Worm (Caenorhabditis elegans) whole organism, L1 larva: ENCODE results near the gene deb-1.
A peak's percentile ranks its signal among the peaks of the same experiment; 100 is the strongest.

ENCODE experiments used
- C04F5.9 ChIP-seq: sonication (generic microtip); optimal IDR thresholded peaks from 2 replicates; lab custom pipeline; 2016; ENCODE audit warnings: missing genetic modification characterization, missing compliant biosample characterization
- C16A3.4 ChIP-seq: fragments of 150-350 bp; optimal IDR thresholded peaks from 2 replicates; lab custom pipeline; 2014; ENCODE audit warnings: missing biosample characterization, missing genetic modification characterization
- aha-1 ChIP-seq: fragments of 150-350 bp; optimal IDR thresholded peaks from 2 replicates; lab custom pipeline; 2014; ENCODE audit warnings: missing biosample characterization, missing genetic modification characterization
- alr-1 ChIP-seq: fragments of 200-800 bp; sonication (Bioruptor generic); optimal IDR thresholded peaks from 2 replicates; lab custom pipeline; 2018; ENCODE audit warnings: borderline replicate concordance, mild to moderate bottlenecking, missing genetic modification characterization, missing compliant biosample characterization
- ama-1 ChIP-seq: fragments of 150-350 bp; optimal IDR thresholded peaks from 2 replicates; lab custom pipeline; 2014
- blmp-1 ChIP-seq: fragments of 150-350 bp; optimal IDR thresholded peaks from 2 replicates; lab custom pipeline; 2014; ENCODE audit warnings: missing biosample characterization, missing genetic modification characterization
- ceh-63 ChIP-seq: fragments of 200-800 bp; sonication (Bioruptor generic); optimal IDR thresholded peaks from 2 replicates; lab custom pipeline; 2018; ENCODE audit warnings: mild to moderate bottlenecking, missing genetic modification characterization, missing compliant biosample characterization
- ceh-8 ChIP-seq: fragments of 200-800 bp; sonication (Bioruptor generic); optimal IDR thresholded peaks from 2 replicates; lab custom pipeline; 2018; ENCODE audit warnings: mild to moderate bottlenecking, missing genetic modification characterization, moderate library complexity, missing compliant biosample characterization
- ces-1 ChIP-seq: fragments of 150-350 bp; optimal IDR thresholded peaks from 2 replicates; lab custom pipeline; 2014; ENCODE audit warnings: missing biosample characterization, missing genetic modification reagents, missing genetic modification characterization
- efl-1 ChIP-seq, 4 experiments: fragments of 150-350 bp; optimal IDR thresholded peaks in 3 of 4; peaks in 1 of 4; 1 replicate in 1 of 4; 2 replicates in 3 of 4; lab custom pipeline; 2014; ENCODE audit warnings: missing biosample characterization in 2 of 4, missing genetic modification characterization in 2 of 4, missing genetic modification reagents in 2 of 4
- efl-3 ChIP-seq: fragments of 200-800 bp; sonication (Bioruptor generic); optimal IDR thresholded peaks from 2 replicates; lab custom pipeline; 2018; ENCODE audit warnings: mild to moderate bottlenecking, missing genetic modification characterization, missing compliant biosample characterization
- egl-13 ChIP-seq: sonication (generic microtip); optimal IDR thresholded peaks from 2 replicates; lab custom pipeline; 2016; ENCODE audit warnings: missing genotype, missing genetic modification reagents, missing genetic modification characterization, missing compliant biosample characterization
- elt-2 ChIP-seq: sonication (generic microtip); optimal IDR thresholded peaks from 2 replicates; lab custom pipeline; 2016; ENCODE audit warnings: missing genetic modification characterization, mild to moderate bottlenecking, inconsistent platforms, missing compliant biosample characterization, missing genetic modification reagents
- elt-3 ChIP-seq, 6 experiments: fragments of 150-350 bp in 1 of 6; sonication (generic microtip); optimal IDR thresholded peaks; 2 replicates each; lab custom pipeline; 2017 to 2018; ENCODE audit warnings: missing biosample characterization in 6 of 6, missing genetic modification characterization in 6 of 6, inconsistent platforms in 1 of 6
- ets-5 ChIP-seq: fragments of 200-800 bp; sonication (Bioruptor generic); IDR thresholded peaks from 2 replicates; pipeline ENCODE4 v1.3.6; 2022; ENCODE audit warnings: missing genetic modification characterization, missing compliant biosample characterization
- fkh-4 ChIP-seq: sonication (generic microtip); optimal IDR thresholded peaks from 2 replicates; lab custom pipeline; 2016; ENCODE audit warnings: missing compliant biosample characterization, missing genetic modification characterization, borderline replicate concordance
- irx-1 ChIP-seq: sonication (generic microtip); optimal IDR thresholded peaks from 2 replicates; lab custom pipeline; 2016; ENCODE audit warnings: missing genetic modification characterization, missing compliant biosample characterization
- lin-14 ChIP-seq: fragments of 200-800 bp; sonication (Bioruptor generic); optimal IDR thresholded peaks from 2 replicates; lab custom pipeline; 2018; ENCODE audit warnings: mild to moderate bottlenecking, missing genetic modification characterization, moderate library complexity, missing compliant biosample characterization
- lin-15B ChIP-seq: fragments of 150-350 bp; sonication (generic microtip); optimal IDR thresholded peaks from 3 replicates; lab custom pipeline; 2014; ENCODE audit warnings: missing biosample characterization, missing genetic modification characterization
- lsy-2 ChIP-seq, 2 experiments: fragments of 150-350 bp; optimal IDR thresholded peaks; 2 replicates each; lab custom pipeline; 2014; ENCODE audit warnings: missing biosample characterization in 2 of 2, missing genetic modification characterization in 2 of 2
- mab-9 ChIP-seq: fragments of 200-800 bp; sonication (Bioruptor generic); IDR thresholded peaks from 2 replicates; pipeline ENCODE4 v1.3.6; 2022; ENCODE audit warnings: missing genetic modification reagents, missing genetic modification characterization, missing compliant biosample characterization
- mdl-1 ChIP-seq, 2 experiments: fragments of 150-350 bp; optimal IDR thresholded peaks; 2 replicates each; lab custom pipeline; 2014 to 2017; ENCODE audit warnings: missing biosample characterization in 2 of 2, missing genetic modification characterization in 2 of 2, inconsistent platforms in 1 of 2
- mef-2 ChIP-seq: fragments of 150-350 bp; optimal IDR thresholded peaks from 2 replicates; lab custom pipeline; 2014; ENCODE audit warnings: missing biosample characterization, missing genetic modification characterization
- mep-1 ChIP-seq: fragments of 150-350 bp; optimal IDR thresholded peaks from 2 replicates; lab custom pipeline; 2014; ENCODE audit warnings: missing biosample characterization, missing genetic modification characterization
- nhr-11 ChIP-seq: fragments of 150-350 bp; optimal IDR thresholded peaks from 2 replicates; lab custom pipeline; 2014; ENCODE audit warnings: missing biosample characterization, missing genetic modification characterization
- nhr-20 ChIP-seq: sonication (generic microtip); optimal IDR thresholded peaks from 2 replicates; lab custom pipeline; 2016; ENCODE audit warnings: mild to moderate bottlenecking, missing genetic modification characterization, missing compliant biosample characterization
- nhr-237 ChIP-seq: fragments of 150-350 bp; optimal IDR thresholded peaks from 2 replicates; lab custom pipeline; 2014; ENCODE audit warnings: missing biosample characterization, missing genetic modification characterization
- nhr-28 ChIP-seq: fragments of 150-350 bp; optimal IDR thresholded peaks from 2 replicates; lab custom pipeline; 2014; ENCODE audit warnings: missing biosample characterization, missing genetic modification characterization
- nhr-47 ChIP-seq: sonication (generic microtip); optimal IDR thresholded peaks from 2 replicates; lab custom pipeline; 2016; ENCODE audit warnings: mild to moderate bottlenecking, missing genetic modification characterization, moderate library complexity, missing compliant biosample characterization
- nhr-71 ChIP-seq: sonication (generic microtip); optimal IDR thresholded peaks from 2 replicates; lab custom pipeline; 2016; ENCODE audit warnings: mild to moderate bottlenecking, missing genetic modification characterization, moderate library complexity, missing compliant biosample characterization
- nhr-76 ChIP-seq: sonication (generic microtip); optimal IDR thresholded peaks from 2 replicates; lab custom pipeline; 2017; ENCODE audit warnings: missing biosample characterization, missing genetic modification characterization
- nhr-77 ChIP-seq: fragments of 150-350 bp; optimal IDR thresholded peaks from 2 replicates; lab custom pipeline; 2014; ENCODE audit warnings: missing biosample characterization, missing genetic modification characterization
- nhr-84 ChIP-seq: sonication (generic microtip); optimal IDR thresholded peaks from 2 replicates; lab custom pipeline; 2017; ENCODE audit warnings: missing biosample characterization, missing genetic modification characterization
- nhr-85 ChIP-seq: sonication (generic microtip); peaks from one replicate; lab custom pipeline; 2016; ENCODE audit warnings: missing genetic modification characterization, inconsistent platforms, missing compliant biosample characterization
- nhr-90 ChIP-seq: sonication (generic microtip); optimal IDR thresholded peaks from 2 replicates; lab custom pipeline; 2016; ENCODE audit warnings: mild to moderate bottlenecking, missing genetic modification characterization, missing compliant biosample characterization; ENCODE audit not compliant: poor library complexity
- pag-3 ChIP-seq: sonication (generic microtip); optimal IDR thresholded peaks from 2 replicates; lab custom pipeline; 2017; ENCODE audit warnings: missing genetic modification characterization, mild to moderate bottlenecking, missing compliant biosample characterization, antibody characterized with exemption, borderline replicate concordance; ENCODE audit not compliant: insufficient read depth
- pax-3 ChIP-seq: fragments of 200-800 bp; sonication (Bioruptor generic); optimal IDR thresholded peaks from 2 replicates; lab custom pipeline; 2018; ENCODE audit warnings: mild to moderate bottlenecking, missing genetic modification characterization, moderate library complexity, missing compliant biosample characterization
- pqm-1 ChIP-seq: sonication (generic microtip); optimal IDR thresholded peaks from 3 replicates; lab custom pipeline; 2017; ENCODE audit warnings: missing biosample characterization, missing genetic modification characterization
- snu-23 ChIP-seq: sonication (generic microtip); optimal IDR thresholded peaks from 2 replicates; lab custom pipeline; 2016; ENCODE audit warnings: missing genetic modification characterization, missing compliant biosample characterization
- sox-4 ChIP-seq: sonication (generic microtip); optimal IDR thresholded peaks from 2 replicates; lab custom pipeline; 2016; ENCODE audit warnings: missing genetic modification characterization, missing compliant biosample characterization
- sptf-1 ChIP-seq: fragments of 150-350 bp; optimal IDR thresholded peaks from 2 replicates; lab custom pipeline; 2014; ENCODE audit warnings: missing biosample characterization, missing genetic modification characterization
- sup-37 ChIP-seq: fragments of 200-800 bp; sonication (Bioruptor generic); optimal IDR thresholded peaks from 2 replicates; lab custom pipeline; 2018; ENCODE audit warnings: mild to moderate bottlenecking, missing genetic modification characterization, missing compliant biosample characterization
- swsn-7 ChIP-seq: sonication (generic microtip); optimal IDR thresholded peaks from 2 replicates; lab custom pipeline; 2016; ENCODE audit warnings: missing genetic modification characterization, missing compliant biosample characterization
- tbx-2 ChIP-seq: sonication (generic microtip); optimal IDR thresholded peaks from 2 replicates; lab custom pipeline; 2016; ENCODE audit warnings: missing genetic modification characterization, missing compliant biosample characterization
- tlp-1 ChIP-seq: fragments of 150-350 bp; optimal IDR thresholded peaks from 2 replicates; lab custom pipeline; 2014; ENCODE audit warnings: missing biosample characterization, missing genetic modification characterization
- unc-130 ChIP-seq: fragments of 150-350 bp; optimal IDR thresholded peaks from 2 replicates; lab custom pipeline; 2017; ENCODE audit warnings: missing biosample characterization, missing genetic modification characterization, inconsistent platforms
- unc-30 ChIP-seq: sonication (generic microtip); optimal IDR thresholded peaks from 2 replicates; lab custom pipeline; 2017; ENCODE audit warnings: missing biosample characterization, missing genetic modification characterization
- unc-62 ChIP-seq: fragments of 150-350 bp; optimal IDR thresholded peaks from 2 replicates; lab custom pipeline; 2014; ENCODE audit warnings: missing biosample characterization, missing genetic modification reagents, missing genetic modification characterization
- unc-86 ChIP-seq: sonication (generic microtip); optimal IDR thresholded peaks from 2 replicates; lab custom pipeline; 2016; ENCODE audit warnings: missing genetic modification characterization, missing compliant biosample characterization
- xbp-1 ChIP-seq: sonication (generic microtip); optimal IDR thresholded peaks from 2 replicates; lab custom pipeline; 2016; ENCODE audit warnings: missing genetic modification characterization, missing compliant biosample characterization
- zip-4 ChIP-seq: fragments of 200-800 bp; sonication (Bioruptor generic); optimal IDR thresholded peaks from 2 replicates; lab custom pipeline; 2018; ENCODE audit warnings: mild to moderate bottlenecking, missing genetic modification characterization, moderate library complexity, missing compliant biosample characterization
- ztf-11 ChIP-seq, 2 experiments: sonication (generic microtip); optimal IDR thresholded peaks; 2 replicates each; lab custom pipeline; 2016 to 2017; ENCODE audit warnings: missing genetic modification characterization in 2 of 2, missing biosample characterization in 1 of 2, missing compliant biosample characterization in 1 of 2
- ztf-4 ChIP-seq: fragments of 150-350 bp; optimal IDR thresholded peaks from 2 replicates; lab custom pipeline; 2014; ENCODE audit warnings: missing biosample characterization, missing genetic modification characterization

The deb-1 gene

DNA sequence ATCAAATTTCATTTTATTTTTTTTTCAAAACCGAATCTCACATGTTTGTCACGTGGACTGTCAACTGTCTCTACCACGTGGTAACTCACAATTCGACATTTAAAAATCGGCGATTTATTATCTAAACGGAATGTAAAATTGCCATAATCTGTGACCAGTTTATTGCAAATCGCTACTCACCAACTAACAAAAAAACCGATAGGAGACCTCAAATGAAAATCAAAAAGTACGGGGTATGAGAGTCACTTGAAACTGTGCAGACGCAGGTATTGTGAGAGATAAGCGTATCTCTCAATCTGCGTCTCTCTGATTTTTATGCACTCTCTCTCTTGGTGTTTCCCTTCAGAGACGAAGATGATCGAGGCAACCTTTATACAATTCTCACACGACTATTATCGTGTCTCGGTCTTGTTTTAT lies 46.3 kb downstream of the deb-1 start (continued):
- TF ChIP-seq lin-15B (no peak), tbx-2 (tag; lab: Kevin White, UChicago) (peak; percentile 70), pax-3 (tag; lab: Kevin White, UChicago) (no peak), nhr-76 (tag; lab: Kevin White, UChicago) (no peak), fkh-4 (tag; lab: Kevin White, UChicago) (no peak), ztf-11 (tag; optimal IDR thresholded peaks at IDR 0.05; lab: Kevin White, UChicago) (no peak), mab-9 (GFP tag; lab: Robert Waterston, UW) (no peak), nhr-47 (tag; lab: Kevin White, UChicago) (peak; percentile 70), nhr-71 (tag; lab: Kevin White, UChicago) (peak; percentile 91), elt-2 (tag; lab: Kevin White, UChicago) (peak; percentile 93), pqm-1 (tag; lab: Kevin White, UChicago) (no peak), sptf-1 (no peak), tlp-1 (tag; lab: Kevin White, UChicago) (no peak), unc-30 (no peak), efl-3 (GFP tag; lab: Kevin White, UChicago) (no peak), ceh-63 (GFP tag; lab: Kevin White, UChicago) (no peak), nhr-28 (no peak), zip-4 (peak; percentile 0), blmp-1 (peak; percentile 79), mef-2 (peak; percentile 16), ama-1 (lab: Kevin White, UChicago) (peak; percentile 69), C16A3.4 (peak; percentile 44), unc-62 (no peak), C04F5.9 (tag; lab: Kevin White, UChicago) (peak; percentile 21), sox-4 (no peak), ets-5 (no peak), nhr-90 (tag; lab: Kevin White, UChicago) (peak; percentile 83), alr-1 (tag; lab: Kevin White, UChicago) (no peak), nhr-11 (tag; lab: Kevin White, UChicago) (no peak), nhr-85 (tag; lab: Kevin White, UChicago) (peak; percentile 98), mdl-1 (tag; optimal IDR thresholded peaks at IDR 0.05; lab: Kevin White, UChicago) (peak in 1 of 2 experiments; percentile 86), irx-1 (tag; lab: Kevin White, UChicago) (peak; percentile 67), nhr-84 (no peak), elt-3 (tag; optimal IDR thresholded peaks at IDR 0.05; lab: Kevin White, UChicago) (peak in 3 of 6 experiments; percentile 81 to 91 (median 91)), unc-130 (no peak), xbp-1 (tag; lab: Kevin White, UChicago) (peak; percentile 49), lin-14 (GFP tag; lab: Kevin White, UChicago) (peak; percentile 88), sup-37 (peak; percentile 27), nhr-20 (peak; percentile 89), pag-3 (tag; lab: Kevin White, UChicago) (no peak), nhr-237 (no peak), efl-1 (optimal IDR thresholded peaks at IDR 0.05; lab: Kevin White, UChicago) (peak; percentile 27 to 56), efl-1 (GFP tag; optimal IDR thresholded peaks at IDR 0.05 in 1 of 2; lab: Kevin White, UChicago) (peak; percentile 22 to 91), egl-13 (tag; lab: Kevin White, UChicago) (no peak), nhr-77 (tag; lab: Kevin White, UChicago) (peak; percentile 43), lsy-2 (tag; optimal IDR thresholded peaks at IDR 0.05; lab: Kevin White, UChicago) (peak; percentile 66 to 67), ces-1 (GFP tag; lab: Kevin White, UChicago) (no peak), aha-1 (tag; lab: Kevin White, UChicago) (no peak), mep-1 (tag; lab: Kevin White, UChicago) (peak; percentile 65), swsn-7 (tag; lab: Kevin White, UChicago) (peak; percentile 49), unc-86 (tag; lab: Kevin White, UChicago) (no peak), ztf-4 (tag; lab: Kevin White, UChicago) (no peak), snu-23 (GFP tag; lab: Kevin White, UChicago) (peak; percentile 91), ceh-8 (GFP tag; lab: Kevin White, UChicago) (no peak)
